Worm (Caenorhabditis elegans) whole organism, early embryonic: ENCODE data around the gene srt-49.

Experiments used
- ama-1 ChIP-seq: fragments of 150-350 bp; optimal IDR thresholded peaks from 2 replicates; lab custom pipeline; 2014
- flt-1 ChIP-seq: fragments of 200-800 bp; sonication (Bioruptor generic); IDR thresholded peaks from 2 replicates; pipeline ENCODE4 v1.3.6; 2022; ENCODE audit warnings: missing genetic modification characterization, missing compliant biosample characterization
- scrt-1 ChIP-seq: fragments of 200-800 bp; sonication (Bioruptor generic); IDR thresholded peaks from 2 replicates; pipeline ENCODE4 v1.3.6; 2022; ENCODE audit warnings: missing genetic modification characterization, missing compliant biosample characterization

DNA sequence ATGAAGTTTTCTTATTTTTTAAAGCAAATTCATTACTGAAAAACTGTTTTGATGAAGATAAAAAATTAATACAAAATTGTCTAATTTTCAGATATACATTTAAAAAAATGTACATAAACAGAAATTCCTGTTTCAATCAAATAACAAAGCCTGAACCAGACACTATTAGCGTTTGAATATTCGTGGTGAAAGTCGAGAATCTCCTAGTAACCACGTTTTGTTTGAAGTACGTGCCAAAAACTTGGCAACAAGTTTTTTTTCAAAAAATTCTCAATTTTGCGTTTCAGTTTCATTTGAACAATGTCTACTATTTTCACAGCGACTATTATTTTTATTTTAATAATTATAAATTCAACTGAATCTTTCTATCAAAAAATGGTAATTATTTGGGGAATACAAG lies 24.7 kb upstream of the srt-49 start, which contains the start of gene M199.7:
- TF ChIP-seq scrt-1 (GFP tag; lab: Robert Waterston, UW) (no peak), ama-1 (lab: Kevin White, UChicago) (no peak), flt-1 (no peak)
